Fruit fly (Drosophila melanogaster) whole organism, prepupa: Measurements from ENCODE around the gene CG43672.

Experiments
- Blimp-1 ChIP-seq: fragments of 200-800 bp; sonication (Bioruptor generic); optimal IDR thresholded peaks from 3 replicates; lab custom pipeline; 2017; ENCODE audit warnings: missing biosample characterization, missing genetic modification characterization, mild to moderate bottlenecking, moderate library complexity, missing genetic modification reagents
- CG9139 ChIP-seq: fragments of 200-800 bp; sonication (Bioruptor generic); optimal IDR thresholded peaks from 3 replicates; lab custom pipeline; 2017; ENCODE audit warnings: missing biosample characterization, mild to moderate bottlenecking, missing genetic modification characterization
- Ets96B ChIP-seq: fragments of 200-800 bp; optimal IDR thresholded peaks from 2 replicates; lab custom pipeline; 2019; ENCODE audit warnings: missing biosample characterization, mild to moderate bottlenecking, missing genetic modification characterization, moderate library complexity
- Gug ChIP-seq: fragments of 200-800 bp; sonication (Bioruptor generic); IDR thresholded peaks from 2 replicates; pipeline ENCODE4 v1.3.6; 2022; ENCODE audit warnings: missing biosample characterization, missing genetic modification characterization
- Hr38 ChIP-seq: sonication (Bioruptor generic); optimal IDR thresholded peaks from 2 replicates; lab custom pipeline; 2016; ENCODE audit warnings: missing biosample characterization, missing genetic modification characterization
- Sox14 ChIP-seq: fragments of 200-800 bp; sonication (Bioruptor generic); optimal IDR thresholded peaks from 3 replicates; lab custom pipeline; 2016; ENCODE audit warnings: missing biosample characterization, missing genetic modification characterization
- Sox15 ChIP-seq: fragments of 200-800 bp; sonication (Bioruptor generic); optimal IDR thresholded peaks from 3 replicates; lab custom pipeline; 2016; ENCODE audit warnings: missing biosample characterization, missing genetic modification characterization
- acj6 ChIP-seq: fragments of 200-800 bp; sonication (Bioruptor generic); optimal IDR thresholded peaks from 3 replicates; lab custom pipeline; 2016; ENCODE audit warnings: missing biosample characterization, missing genetic modification characterization
- cyc ChIP-seq: fragments of 200-800 bp; sonication (Bioruptor generic); optimal IDR thresholded peaks from 3 replicates; lab custom pipeline; 2016; ENCODE audit warnings: missing biosample characterization, missing genetic modification characterization
- fd85E ChIP-seq: fragments of 200-800 bp; sonication (Bioruptor generic); optimal IDR thresholded peaks from 3 replicates; lab custom pipeline; 2016; ENCODE audit warnings: missing biosample characterization, missing genetic modification characterization
- lz ChIP-seq: fragments of 200-800 bp; sonication (Bioruptor generic); optimal IDR thresholded peaks from 3 replicates; lab custom pipeline; 2016; ENCODE audit warnings: missing biosample characterization, missing genetic modification characterization
- net ChIP-seq: fragments of 200-800 bp; sonication (Bioruptor generic); optimal IDR thresholded peaks from 3 replicates; lab custom pipeline; 2016; ENCODE audit warnings: missing biosample characterization, missing genetic modification characterization
- svp ChIP-seq: fragments of 200-800 bp; sonication (Bioruptor generic); peaks from one replicate; lab custom pipeline; 2016; ENCODE audit warnings: missing biosample characterization, missing genetic modification characterization

dm6 chrX:15733192-15733892 lies 39.4 kb upstream of the CG43672 start:
- TF ChIP-seq fd85E (GFP tag; lab: Kevin White, UChicago): no peak
- no peak for TF ChIP-seq CG9139 (GFP tag; lab: Kevin White, UChicago)
- TF ChIP-seq cyc (GFP tag; lab: Kevin White, UChicago): no peak
- TF ChIP-seq Hr38 (GFP tag; lab: Kevin White, UChicago): no peak
- TF ChIP-seq Sox15: no peak
- no peak for TF ChIP-seq lz (GFP tag; lab: Kevin White, UChicago)
- TF ChIP-seq net (GFP tag; lab: Kevin White, UChicago): no peak
- no peak for TF ChIP-seq Gug (GFP tag; lab: Robert Waterston, UW)
- no peak for TF ChIP-seq Ets96B
- no peak for TF ChIP-seq acj6 (GFP tag; lab: Kevin White, UChicago)
- no peak for TF ChIP-seq svp (GFP tag; lab: Kevin White, UChicago)
- no peak for TF ChIP-seq Sox14 (GFP tag; lab: Kevin White, UChicago)
- TF ChIP-seq Blimp-1 (GFP tag; lab: Kevin White, UChicago): no peak
